Worm (Caenorhabditis elegans) whole organism, L3 larva: ENCODE results near the gene tyr-1.

Experiments used
- ZK546.5 ChIP-seq: sonication (generic microtip); optimal IDR thresholded peaks from 2 replicates; lab custom pipeline; 2017; ENCODE audit warnings: missing biosample characterization, missing genetic modification characterization
- ceh-28 ChIP-seq: fragments of 150-350 bp; optimal IDR thresholded peaks from 2 replicates; lab custom pipeline; 2014; ENCODE audit warnings: missing biosample characterization, missing genetic modification reagents, missing genetic modification characterization
- ceh-82 ChIP-seq: fragments of 150-350 bp; optimal IDR thresholded peaks from 2 replicates; lab custom pipeline; 2014; ENCODE audit warnings: missing biosample characterization, missing genetic modification characterization
- elt-3 ChIP-seq, 3 experiments: fragments of 150-350 bp in 1 of 3; sonication (generic microtip) in 2 of 3; optimal IDR thresholded peaks; 2 replicates in 2 of 3; 4 replicates in 1 of 3; lab custom pipeline; 2014 to 2017; ENCODE audit warnings: missing biosample characterization in 3 of 3, missing genetic modification characterization in 3 of 3
- lin-39 ChIP-seq: fragments of 150-350 bp; optimal IDR thresholded peaks from 2 replicates; lab custom pipeline; 2018; ENCODE audit warnings: missing biosample characterization, missing genetic modification reagents, missing genetic modification characterization
- nhr-23 ChIP-seq: fragments of 150-350 bp; optimal IDR thresholded peaks from 2 replicates; lab custom pipeline; 2014; ENCODE audit warnings: missing biosample characterization, missing genetic modification reagents, missing genetic modification characterization
- nhr-28 ChIP-seq: fragments of 150-350 bp; optimal IDR thresholded peaks from 2 replicates; lab custom pipeline; 2014; ENCODE audit warnings: missing biosample characterization, missing genetic modification characterization
- nhr-76 ChIP-seq: fragments of 150-350 bp; sonication (generic microtip); optimal IDR thresholded peaks from 5 replicates; lab custom pipeline; 2014; ENCODE audit warnings: missing biosample characterization, missing genetic modification characterization
- nhr-77 ChIP-seq: fragments of 150-350 bp; optimal IDR thresholded peaks from 2 replicates; lab custom pipeline; 2014; ENCODE audit warnings: missing biosample characterization, missing genetic modification characterization
- ztf-4 ChIP-seq: fragments of 150-350 bp; optimal IDR thresholded peaks from 2 replicates; lab custom pipeline; 2014; ENCODE audit warnings: missing biosample characterization, missing genetic modification characterization

ce11 chrIII:7891573-7892306, 18.2 kb downstream of the tyr-1 start, which contains the start of the genes ZK688.5 and fahd-1:
- TF ChIP-seq elt-3 (tag; optimal IDR thresholded peaks at IDR 0.05; lab: Kevin White, UChicago) (no peak), nhr-28 (tag; lab: Kevin White, UChicago) (no peak), ZK546.5 (tag; lab: Kevin White, UChicago) (no peak), lin-39 (tag; lab: Kevin White, UChicago) (peak; percentile 86), ztf-4 (tag; lab: Kevin White, UChicago) (no peak), nhr-23 (peak; percentile 66), ceh-82 (tag; lab: Kevin White, UChicago) (peak; percentile 25), ceh-28 (peak; percentile 66), nhr-77 (tag; lab: Kevin White, UChicago) (no peak), nhr-76 (tag; lab: Kevin White, UChicago) (peak; percentile 38)
